Fruit fly (Drosophila melanogaster) whole organism, pupa: ENCODE measurements around the gene CG42544.

ENCODE experiments used
- CG10348 ChIP-seq: fragments of 200-800 bp; sonication (Bioruptor generic); IDR thresholded peaks from 2 replicates; pipeline ENCODE4 v1.3.6; 2022; ENCODE audit warnings: missing biosample characterization, missing genetic modification characterization
- CG12605 ChIP-seq: fragments of 200-800 bp; sonication (Bioruptor generic); IDR thresholded peaks from 2 replicates; pipeline ENCODE4 v1.3.6; 2022; ENCODE audit warnings: missing biosample characterization, missing genetic modification characterization
- CG13204 ChIP-seq: fragments of 200-800 bp; sonication (Bioruptor generic); optimal IDR thresholded peaks from 2 replicates; lab custom pipeline; 2018; ENCODE audit warnings: missing biosample characterization, mild to moderate bottlenecking, missing genetic modification characterization, moderate library complexity
- CG14655 ChIP-seq: fragments of 200-800 bp; sonication (Bioruptor generic); optimal IDR thresholded peaks from 3 replicates; lab custom pipeline; 2017; ENCODE audit warnings: mild to moderate bottlenecking, missing biosample characterization, missing genetic modification reagents, missing genetic modification characterization
- CG15710 ChIP-seq: fragments of 200-800 bp; sonication (Bioruptor generic); optimal IDR thresholded peaks from 2 replicates; lab custom pipeline; 2018; ENCODE audit warnings: missing biosample characterization, mild to moderate bottlenecking, missing genetic modification characterization, moderate library complexity
- CG17806 ChIP-seq: fragments of 200-800 bp; sonication (Bioruptor generic); optimal IDR thresholded peaks from 2 replicates; lab custom pipeline; 2018; ENCODE audit warnings: missing biosample characterization, mild to moderate bottlenecking, missing genetic modification characterization, moderate library complexity
- CG32121 ChIP-seq: fragments of 200-800 bp; sonication (Bioruptor generic); IDR thresholded peaks from 2 replicates; pipeline ENCODE4 v1.3.6; 2022; ENCODE audit warnings: missing biosample characterization, missing genetic modification characterization
- CG34367 ChIP-seq: fragments of 200-800 bp; sonication (Bioruptor generic); optimal IDR thresholded peaks from 2 replicates; lab custom pipeline; 2018; ENCODE audit warnings: missing biosample characterization, mild to moderate bottlenecking, missing genetic modification characterization
- CG4496 ChIP-seq: fragments of 200-800 bp; sonication (Bioruptor generic); IDR thresholded peaks from 3 replicates; pipeline ENCODE4 v1.3.6; 2022; ENCODE audit warnings: missing biosample characterization, missing genetic modification characterization
- CG8159 ChIP-seq: fragments of 200-800 bp; sonication (Bioruptor generic); optimal IDR thresholded peaks from 3 replicates; lab custom pipeline; 2018; ENCODE audit warnings: missing biosample characterization, mild to moderate bottlenecking, missing genetic modification characterization, moderate library complexity
- CG8301 ChIP-seq: fragments of 200-800 bp; sonication (Bioruptor generic); optimal IDR thresholded peaks from 2 replicates; lab custom pipeline; 2018; ENCODE audit warnings: missing biosample characterization, mild to moderate bottlenecking, missing genetic modification characterization
- CG9948 ChIP-seq: fragments of 200-800 bp; sonication (Bioruptor generic); optimal IDR thresholded peaks from 2 replicates; lab custom pipeline; 2018; ENCODE audit warnings: missing biosample characterization, mild to moderate bottlenecking, missing genetic modification characterization, moderate library complexity
- D1 ChIP-seq: fragments of 200-800 bp; sonication (Bioruptor generic); optimal IDR thresholded peaks from 2 replicates; lab custom pipeline; 2018; ENCODE audit warnings: missing biosample characterization, mild to moderate bottlenecking, missing genetic modification characterization, moderate library complexity
- EcR ChIP-seq: fragments of 200-800 bp; sonication (Bioruptor generic); optimal IDR thresholded peaks from 3 replicates; lab custom pipeline; 2019; ENCODE audit warnings: missing biosample characterization, missing genetic modification characterization, mild to moderate bottlenecking, moderate library complexity, missing genetic modification reagents
- Ets98B ChIP-seq: fragments of 200-800 bp; sonication (Bioruptor generic); IDR thresholded peaks from 2 replicates; pipeline ENCODE4 v1.3.6; 2022; ENCODE audit warnings: missing biosample characterization, missing genetic modification characterization
- Pif1A ChIP-seq: fragments of 200-800 bp; sonication (Bioruptor generic); optimal IDR thresholded peaks from 3 replicates; lab custom pipeline; 2016; ENCODE audit warnings: missing biosample characterization, missing genetic modification characterization
- Pif1B ChIP-seq: fragments of 200-800 bp; sonication (Bioruptor generic); optimal IDR thresholded peaks from 3 replicates; lab custom pipeline; 2016; ENCODE audit warnings: missing biosample characterization, missing genetic modification characterization
- Snoo ChIP-seq: fragments of 200-800 bp; sonication (Bioruptor generic); optimal IDR thresholded peaks from 3 replicates; lab custom pipeline; 2017; ENCODE audit warnings: missing biosample characterization, mild to moderate bottlenecking, missing genetic modification characterization, inconsistent platforms
- fd96Ca ChIP-seq: fragments of 200-800 bp; sonication (Bioruptor generic); IDR thresholded peaks from 3 replicates; pipeline ENCODE4 v1.3.6; 2022; ENCODE audit warnings: missing biosample characterization, missing genetic modification characterization
- gl ChIP-seq: fragments of 200-800 bp; sonication (Bioruptor generic); optimal IDR thresholded peaks from 2 replicates; lab custom pipeline; 2018; ENCODE audit warnings: missing biosample characterization, mild to moderate bottlenecking, missing genetic modification characterization
- rn ChIP-seq: fragments of 200-800 bp; sonication (Bioruptor generic); IDR thresholded peaks from 2 replicates; pipeline ENCODE4 v1.3.6; 2022; ENCODE audit warnings: missing biosample characterization, missing genetic modification characterization

CG42544 gene

dm6 chr3R:7304455-7305088 lies at the start of gene CG42544:
Gene CG42544 (plus strand): TSS chr3R:7304592.
- no peak for TF ChIP-seq Pif1A (GFP tag; lab: Kevin White, UChicago)
- no peak for TF ChIP-seq CG14655 (GFP tag; lab: Kevin White, UChicago)
- TF ChIP-seq CG12605 (GFP tag; lab: Robert Waterston, UW), result no peak

- TF ChIP-seq CG8159 (tag; lab: Kevin White, UChicago) (no peak), EcR (GFP tag; lab: Kevin White, UChicago) (no peak), CG9948 (no peak), CG10348 (GFP tag; lab: Robert Waterston, UW) (no peak), CG34367 (tag; lab: Kevin White, UChicago) (no peak), CG8301 (tag; lab: Kevin White, UChicago) (no peak), CG17806 (tag; lab: Kevin White, UChicago) (no peak), CG13204 (GFP tag; lab: Kevin White, UChicago) (no peak), gl (tag; lab: Kevin White, UChicago) (no peak), CG14655 (GFP tag; lab: Kevin White, UChicago) (no peak), rn (GFP tag; lab: Robert Waterston, UW) (no peak)
- TF ChIP-seq, all 21 proteins: peak for 0
Measured at dm6 chr3R:7259554-7259953, 44.8 kb upstream of the CG42544 start.

dm6 chr3R:7265567-7266208 lies 38.7 kb upstream of the CG42544 start, which contains the start of the genes Gld and Syt4:
Gene Gld (minus strand): TSS chr3R:7265703.
Gene Syt4 (plus strand): TSS chr3R:7266065.
- TF ChIP-seq Pif1A (GFP tag; lab: Kevin White, UChicago), result no peak
- no peak for TF ChIP-seq Ets98B
- no peak for TF ChIP-seq CG15710 (tag; lab: Kevin White, UChicago)
- TF ChIP-seq gl (tag; lab: Kevin White, UChicago), result no peak

- TF ChIP-seq CG12605 (GFP tag; lab: Robert Waterston, UW), result no peak
- TF ChIP-seq CG4496 (GFP tag; lab: Robert Waterston, UW), result no peak
- TF ChIP-seq rn (GFP tag; lab: Robert Waterston, UW), result no peak
- TF ChIP-seq CG32121 (GFP tag; lab: Robert Waterston, UW), result no peak
- TF ChIP-seq CG10348 (GFP tag; lab: Robert Waterston, UW), result no peak
- TF ChIP-seq EcR (GFP tag; lab: Kevin White, UChicago), result no peak
- TF ChIP-seq CG15710 (tag; lab: Kevin White, UChicago), result no peak
- no peak for TF ChIP-seq CG34367 (tag; lab: Kevin White, UChicago)
- TF ChIP-seq Snoo (tag; lab: Kevin White, UChicago), result no peak
- TF ChIP-seq CG8159 (tag; lab: Kevin White, UChicago), result no peak
- TF ChIP-seq fd96Ca (GFP tag; lab: Robert Waterston, UW), result no peak
- TF ChIP-seq CG8301 (tag; lab: Kevin White, UChicago), result no peak
- TF ChIP-seq CG14655 (GFP tag; lab: Kevin White, UChicago), result no peak
- no peak for TF ChIP-seq CG17806 (tag; lab: Kevin White, UChicago)
- TF ChIP-seq Ets98B, result no peak
- TF ChIP-seq Pif1A (GFP tag; lab: Kevin White, UChicago), result no peak
- TF ChIP-seq D1 (tag; lab: Kevin White, UChicago), result no peak
- no peak for TF ChIP-seq CG9948
- no peak for TF ChIP-seq CG13204 (GFP tag; lab: Kevin White, UChicago)
- TF ChIP-seq, all 21 proteins: peak for 0
Measured at dm6 chr3R:7274973-7275525, 29.3 kb upstream of the CG42544 start.

- TF ChIP-seq Pif1B (GFP tag; lab: Kevin White, UChicago) (no peak), D1 (tag; lab: Kevin White, UChicago) (no peak), Snoo (tag; lab: Kevin White, UChicago) (no peak), CG8159 (tag; lab: Kevin White, UChicago) (no peak), CG12605 (GFP tag; lab: Robert Waterston, UW) (no peak), CG15710 (tag; lab: Kevin White, UChicago) (no peak), CG4496 (GFP tag; lab: Robert Waterston, UW) (no peak), CG9948 (no peak), fd96Ca (GFP tag; lab: Robert Waterston, UW) (no peak), CG13204 (GFP tag; lab: Kevin White, UChicago) (no peak), Pif1A (GFP tag; lab: Kevin White, UChicago) (no peak), CG8301 (tag; lab: Kevin White, UChicago) (no peak), CG34367 (tag; lab: Kevin White, UChicago) (no peak), EcR (GFP tag; lab: Kevin White, UChicago) (no peak), CG32121 (GFP tag; lab: Robert Waterston, UW) (no peak), CG17806 (tag; lab: Kevin White, UChicago) (no peak), CG10348 (GFP tag; lab: Robert Waterston, UW) (no peak), Ets98B (no peak), CG14655 (GFP tag; lab: Kevin White, UChicago) (no peak)
Measured at dm6 chr3R:7276782-7277181, 27.6 kb upstream of the CG42544 start.
